Worm (Caenorhabditis elegans) whole organism, L1 larva: ENCODE data around the gene dod-20.

Source experiments
- ceh-82 ChIP-seq, 3 experiments: fragments of 150-350 bp in 1 of 3; sonication (generic microtip) in 2 of 3; optimal IDR thresholded peaks; 2 replicates each; lab custom pipeline; 2014 to 2017; ENCODE audit warnings: missing biosample characterization in 3 of 3, missing genetic modification characterization in 3 of 3
- elt-3 ChIP-seq, 6 experiments: fragments of 150-350 bp in 1 of 6; sonication (generic microtip); optimal IDR thresholded peaks; 2 replicates each; lab custom pipeline; 2017 to 2018; ENCODE audit warnings: missing biosample characterization in 6 of 6, missing genetic modification characterization in 6 of 6, inconsistent platforms in 1 of 6
- lin-15B ChIP-seq: fragments of 150-350 bp; sonication (generic microtip); optimal IDR thresholded peaks from 3 replicates; lab custom pipeline; 2014; ENCODE audit warnings: missing biosample characterization, missing genetic modification characterization
- mef-2 ChIP-seq: fragments of 150-350 bp; optimal IDR thresholded peaks from 2 replicates; lab custom pipeline; 2014; ENCODE audit warnings: missing biosample characterization, missing genetic modification characterization
- nhr-11 ChIP-seq: fragments of 150-350 bp; optimal IDR thresholded peaks from 2 replicates; lab custom pipeline; 2014; ENCODE audit warnings: missing biosample characterization, missing genetic modification characterization
- skn-1 ChIP-seq: fragments of 150-350 bp; optimal IDR thresholded peaks from 2 replicates; lab custom pipeline; 2014; ENCODE audit warnings: missing biosample characterization, missing genetic modification characterization
- unc-62 ChIP-seq: fragments of 150-350 bp; optimal IDR thresholded peaks from 2 replicates; lab custom pipeline; 2014; ENCODE audit warnings: missing biosample characterization, missing genetic modification reagents, missing genetic modification characterization

DNA sequence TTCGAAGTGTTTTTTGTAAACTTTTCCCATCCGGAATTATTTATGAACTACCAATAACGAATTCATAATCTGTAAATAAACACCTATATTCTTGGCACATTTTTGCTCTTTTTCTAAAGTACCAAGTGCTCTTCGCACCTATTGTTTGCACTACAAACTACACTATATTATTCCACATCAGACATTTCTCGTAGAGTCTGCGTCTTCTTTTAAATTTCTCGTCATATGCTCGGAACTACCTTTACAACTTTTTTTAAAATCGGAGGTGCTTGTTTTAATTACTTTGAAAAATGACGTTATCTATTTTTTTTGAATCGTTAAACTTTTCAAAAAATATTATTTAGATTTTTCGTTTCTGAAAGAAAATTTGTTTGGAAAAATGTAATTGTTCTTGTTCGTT is 42.6 kb downstream of the dod-20 start, which contains the start of gene nhr-201:
- TF ChIP-seq lin-15B (tag; lab: Kevin White, UChicago) (no peak), skn-1 (tag; lab: Kevin White, UChicago) (no peak), ceh-82 (tag; optimal IDR thresholded peaks at IDR 0.05; lab: Kevin White, UChicago) (no peak), unc-62 (GFP tag; lab: Kevin White, UChicago) (no peak), nhr-11 (no peak), elt-3 (tag; optimal IDR thresholded peaks at IDR 0.05; lab: Kevin White, UChicago) (no peak), mef-2 (tag; lab: Kevin White, UChicago) (no peak)
